Worm (Caenorhabditis elegans) whole organism, L1 larva: Measurements from ENCODE around the gene sre-12.
A peak's percentile ranks its signal among the peaks of the same experiment; 100 is the strongest.

Source experiments
- C04F5.9 ChIP-seq: sonication (generic microtip); optimal IDR thresholded peaks from 2 replicates; lab custom pipeline; 2016; ENCODE audit warnings: missing genetic modification characterization, missing compliant biosample characterization
- F16B12.6 ChIP-seq: fragments of 150-350 bp; optimal IDR thresholded peaks from 2 replicates; lab custom pipeline; 2014; ENCODE audit warnings: missing biosample characterization, missing genetic modification characterization
- ceh-8 ChIP-seq: fragments of 200-800 bp; sonication (Bioruptor generic); optimal IDR thresholded peaks from 2 replicates; lab custom pipeline; 2018; ENCODE audit warnings: mild to moderate bottlenecking, missing genetic modification characterization, moderate library complexity, missing compliant biosample characterization
- ceh-82 ChIP-seq, 3 experiments: fragments of 150-350 bp in 1 of 3; sonication (generic microtip) in 2 of 3; optimal IDR thresholded peaks; 2 replicates each; lab custom pipeline; 2014 to 2017; ENCODE audit warnings: missing biosample characterization in 3 of 3, missing genetic modification characterization in 3 of 3
- ceh-88 ChIP-seq: fragments of 200-800 bp; sonication (Bioruptor generic); IDR thresholded peaks from 2 replicates; pipeline ENCODE4 v1.3.6; 2022; ENCODE audit warnings: missing genetic modification characterization, missing compliant biosample characterization
- ceh-90 ChIP-seq: sonication (generic microtip); optimal IDR thresholded peaks from 2 replicates; lab custom pipeline; 2016; ENCODE audit warnings: missing genetic modification characterization, missing compliant biosample characterization
- dsc-1 ChIP-seq: sonication (generic microtip); optimal IDR thresholded peaks from 2 replicates; lab custom pipeline; 2016; ENCODE audit warnings: mild to moderate bottlenecking, missing genetic modification characterization, missing compliant biosample characterization
- efl-1 ChIP-seq, 4 experiments: fragments of 150-350 bp; optimal IDR thresholded peaks in 3 of 4; peaks in 1 of 4; 1 replicate in 1 of 4; 2 replicates in 3 of 4; lab custom pipeline; 2014; ENCODE audit warnings: missing biosample characterization in 2 of 4, missing genetic modification characterization in 2 of 4, missing genetic modification reagents in 2 of 4
- elt-3 ChIP-seq, 6 experiments: fragments of 150-350 bp in 1 of 6; sonication (generic microtip); optimal IDR thresholded peaks; 2 replicates each; lab custom pipeline; 2017 to 2018; ENCODE audit warnings: missing biosample characterization in 6 of 6, missing genetic modification characterization in 6 of 6, inconsistent platforms in 1 of 6
- ets-5 ChIP-seq: fragments of 200-800 bp; sonication (Bioruptor generic); IDR thresholded peaks from 2 replicates; pipeline ENCODE4 v1.3.6; 2022; ENCODE audit warnings: missing genetic modification characterization, missing compliant biosample characterization
- fkh-10 ChIP-seq: sonication (generic microtip); optimal IDR thresholded peaks from 2 replicates; lab custom pipeline; 2017; ENCODE audit warnings: missing biosample characterization, missing genetic modification reagents, missing genetic modification characterization
- hlh-17 ChIP-seq: fragments of 200-800 bp; sonication (Bioruptor generic); optimal IDR thresholded peaks from 2 replicates; lab custom pipeline; 2018; ENCODE audit warnings: missing genetic modification characterization, mild to moderate bottlenecking, missing compliant biosample characterization, moderate library complexity, borderline replicate concordance
- hlh-4 ChIP-seq: sonication (generic microtip); optimal IDR thresholded peaks from 2 replicates; lab custom pipeline; 2016; ENCODE audit warnings: mild to moderate bottlenecking, missing genetic modification characterization, missing compliant biosample characterization
- lin-15B ChIP-seq: fragments of 150-350 bp; sonication (generic microtip); optimal IDR thresholded peaks from 3 replicates; lab custom pipeline; 2014; ENCODE audit warnings: missing biosample characterization, missing genetic modification characterization
- lsy-2 ChIP-seq, 2 experiments: fragments of 150-350 bp; optimal IDR thresholded peaks; 2 replicates each; lab custom pipeline; 2014; ENCODE audit warnings: missing biosample characterization in 2 of 2, missing genetic modification characterization in 2 of 2
- mdl-1 ChIP-seq, 2 experiments: fragments of 150-350 bp; optimal IDR thresholded peaks; 2 replicates each; lab custom pipeline; 2014 to 2017; ENCODE audit warnings: missing biosample characterization in 2 of 2, missing genetic modification characterization in 2 of 2, inconsistent platforms in 1 of 2
- nhr-11 ChIP-seq: fragments of 150-350 bp; optimal IDR thresholded peaks from 2 replicates; lab custom pipeline; 2014; ENCODE audit warnings: missing biosample characterization, missing genetic modification characterization
- nhr-20 ChIP-seq: sonication (generic microtip); optimal IDR thresholded peaks from 2 replicates; lab custom pipeline; 2016; ENCODE audit warnings: mild to moderate bottlenecking, missing genetic modification characterization, missing compliant biosample characterization
- nhr-237 ChIP-seq: fragments of 150-350 bp; optimal IDR thresholded peaks from 2 replicates; lab custom pipeline; 2014; ENCODE audit warnings: missing biosample characterization, missing genetic modification characterization
- nhr-28 ChIP-seq: fragments of 150-350 bp; optimal IDR thresholded peaks from 2 replicates; lab custom pipeline; 2014; ENCODE audit warnings: missing biosample characterization, missing genetic modification characterization
- nhr-47 ChIP-seq: sonication (generic microtip); optimal IDR thresholded peaks from 2 replicates; lab custom pipeline; 2016; ENCODE audit warnings: mild to moderate bottlenecking, missing genetic modification characterization, moderate library complexity, missing compliant biosample characterization
- nhr-71 ChIP-seq: sonication (generic microtip); optimal IDR thresholded peaks from 2 replicates; lab custom pipeline; 2016; ENCODE audit warnings: mild to moderate bottlenecking, missing genetic modification characterization, moderate library complexity, missing compliant biosample characterization
- nhr-77 ChIP-seq: fragments of 150-350 bp; optimal IDR thresholded peaks from 2 replicates; lab custom pipeline; 2014; ENCODE audit warnings: missing biosample characterization, missing genetic modification characterization
- nhr-84 ChIP-seq: sonication (generic microtip); optimal IDR thresholded peaks from 2 replicates; lab custom pipeline; 2017; ENCODE audit warnings: missing biosample characterization, missing genetic modification characterization
- pag-3 ChIP-seq: sonication (generic microtip); optimal IDR thresholded peaks from 2 replicates; lab custom pipeline; 2017; ENCODE audit warnings: missing genetic modification characterization, mild to moderate bottlenecking, missing compliant biosample characterization, antibody characterized with exemption, borderline replicate concordance; ENCODE audit not compliant: insufficient read depth
- pax-3 ChIP-seq: fragments of 200-800 bp; sonication (Bioruptor generic); optimal IDR thresholded peaks from 2 replicates; lab custom pipeline; 2018; ENCODE audit warnings: mild to moderate bottlenecking, missing genetic modification characterization, moderate library complexity, missing compliant biosample characterization
- pqm-1 ChIP-seq: sonication (generic microtip); optimal IDR thresholded peaks from 3 replicates; lab custom pipeline; 2017; ENCODE audit warnings: missing biosample characterization, missing genetic modification characterization
- snpc-4 ChIP-seq: fragments of 150-350 bp; optimal IDR thresholded peaks from 2 replicates; lab custom pipeline; 2014; ENCODE audit warnings: missing biosample characterization, missing genetic modification characterization
- sox-4 ChIP-seq: sonication (generic microtip); optimal IDR thresholded peaks from 2 replicates; lab custom pipeline; 2016; ENCODE audit warnings: missing genetic modification characterization, missing compliant biosample characterization
- sptf-1 ChIP-seq: fragments of 150-350 bp; optimal IDR thresholded peaks from 2 replicates; lab custom pipeline; 2014; ENCODE audit warnings: missing biosample characterization, missing genetic modification characterization
- tbx-2 ChIP-seq: sonication (generic microtip); optimal IDR thresholded peaks from 2 replicates; lab custom pipeline; 2016; ENCODE audit warnings: missing genetic modification characterization, missing compliant biosample characterization
- unc-62 ChIP-seq: fragments of 150-350 bp; optimal IDR thresholded peaks from 2 replicates; lab custom pipeline; 2014; ENCODE audit warnings: missing biosample characterization, missing genetic modification reagents, missing genetic modification characterization
- xbp-1 ChIP-seq: sonication (generic microtip); optimal IDR thresholded peaks from 2 replicates; lab custom pipeline; 2016; ENCODE audit warnings: missing genetic modification characterization, missing compliant biosample characterization
- zip-4 ChIP-seq: fragments of 200-800 bp; sonication (Bioruptor generic); optimal IDR thresholded peaks from 2 replicates; lab custom pipeline; 2018; ENCODE audit warnings: mild to moderate bottlenecking, missing genetic modification characterization, moderate library complexity, missing compliant biosample characterization
- ztf-4 ChIP-seq: fragments of 150-350 bp; optimal IDR thresholded peaks from 2 replicates; lab custom pipeline; 2014; ENCODE audit warnings: missing biosample characterization, missing genetic modification characterization

Gene sre-12

DNA sequence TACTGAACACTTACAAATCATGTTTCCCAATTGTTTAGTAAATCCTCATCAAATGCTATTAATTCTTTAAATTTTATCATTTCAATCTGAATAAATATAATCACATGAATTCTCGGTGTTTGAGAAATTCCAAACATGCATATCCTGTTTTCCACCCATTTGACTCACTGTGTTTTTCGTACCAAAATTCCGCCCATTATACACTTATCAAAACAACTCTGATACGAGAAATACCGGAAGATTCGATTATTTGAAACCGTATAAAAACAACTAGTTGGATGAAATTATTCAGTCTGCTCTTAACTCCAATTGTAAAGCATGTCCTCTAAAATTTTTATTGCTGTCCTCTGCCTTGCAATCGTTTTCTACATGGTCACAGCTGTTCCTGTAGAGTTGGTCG lies 30.7 kb downstream of the sre-12 start, which contains the start of gene Y57E12B.1:
Gene Y57E12B.1 (plus strand): TSS at position 301 of the 400 bp plus-strand sequence.
- no peak for TF ChIP-seq hlh-4 (tag; lab: Kevin White, UChicago)
- no peak for TF ChIP-seq nhr-77 (tag; lab: Kevin White, UChicago)
- TF ChIP-seq snpc-4 (tag; lab: Kevin White, UChicago): no peak
- TF ChIP-seq tbx-2 (tag; lab: Kevin White, UChicago): no peak
- no peak for TF ChIP-seq ceh-90 (tag; lab: Kevin White, UChicago)
- TF ChIP-seq nhr-11: no peak
- TF ChIP-seq lin-15B (tag; lab: Kevin White, UChicago): no peak
- TF ChIP-seq, all 84 proteins: peak for 0

DNA sequence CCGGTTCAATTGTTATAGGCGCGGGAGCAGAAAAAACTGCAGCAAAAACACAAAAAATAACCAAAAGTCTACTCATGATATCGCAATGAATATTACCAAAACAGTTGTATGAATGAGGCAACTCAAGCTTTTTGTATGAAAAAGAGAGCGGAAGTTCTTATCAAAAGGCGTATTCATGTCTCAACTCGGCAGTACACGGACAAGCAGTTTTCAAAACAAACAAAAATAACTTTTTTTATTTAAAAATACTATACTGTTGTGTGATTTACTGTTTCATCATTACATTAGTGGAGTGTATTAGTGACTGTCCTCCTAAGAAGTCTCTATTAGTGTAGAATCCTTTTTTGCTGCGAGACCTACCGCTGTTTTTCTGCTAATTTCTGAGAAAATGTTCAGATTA lies 31.5 kb downstream of the sre-12 start, which contains the start of gene Y57E12B.4:
Gene Y57E12B.4 (minus strand): TSS at position 101 of the 400 bp plus-strand sequence.
- no peak for TF ChIP-seq xbp-1 (tag; lab: Kevin White, UChicago)
- TF ChIP-seq unc-62 (GFP tag; lab: Kevin White, UChicago): no peak
- TF ChIP-seq hlh-17 (GFP tag; lab: Kevin White, UChicago): no peak
- no peak for TF ChIP-seq ceh-88 (GFP tag; lab: Robert Waterston, UW)
- no peak for TF ChIP-seq F16B12.6
- TF ChIP-seq nhr-84 (tag; lab: Kevin White, UChicago): no peak
- no peak for TF ChIP-seq pqm-1 (tag; lab: Kevin White, UChicago)
- no peak for TF ChIP-seq lsy-2 (tag; optimal IDR thresholded peaks at IDR 0.05; lab: Kevin White, UChicago)

DNA sequence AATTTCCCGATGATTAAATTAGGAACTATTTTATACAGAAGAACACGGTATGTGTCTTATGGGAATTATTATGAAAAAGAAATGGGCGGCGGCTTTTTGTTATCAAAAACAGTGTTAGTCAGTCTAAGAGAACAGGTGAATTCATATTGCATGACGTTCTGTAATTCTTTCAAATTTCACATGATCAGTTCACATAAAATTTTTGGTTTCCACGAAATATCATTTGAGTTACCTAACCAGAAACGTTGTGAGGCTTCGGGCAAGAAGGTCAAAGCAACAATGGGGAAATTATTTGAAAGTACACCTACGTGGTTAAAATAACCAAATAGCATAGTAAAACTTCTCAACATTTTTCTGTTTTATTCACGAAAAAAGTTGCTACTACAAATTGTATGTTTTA lies 43.0 kb downstream of the sre-12 start, which contains the start of gene Y57E12B.10:
Gene Y57E12B.10 (minus strand): TSS at position 101 of the 400 bp plus-strand sequence.
- TF ChIP-seq zip-4 (GFP tag; lab: Kevin White, UChicago) (no peak), dsc-1 (tag; lab: Kevin White, UChicago) (no peak), ets-5 (no peak), ztf-4 (tag; lab: Kevin White, UChicago) (no peak), sox-4 (no peak), sptf-1 (no peak), ceh-82 (tag; optimal IDR thresholded peaks at IDR 0.05; lab: Kevin White, UChicago) (no peak), pax-3 (tag; lab: Kevin White, UChicago) (no peak), nhr-28 (tag; lab: Kevin White, UChicago) (no peak), C04F5.9 (no peak), nhr-71 (no peak), mdl-1 (tag; optimal IDR thresholded peaks at IDR 0.05; lab: Kevin White, UChicago) (no peak), nhr-237 (tag; lab: Kevin White, UChicago) (no peak), pag-3 (tag; lab: Kevin White, UChicago) (no peak), hlh-17 (GFP tag; lab: Kevin White, UChicago) (no peak), ceh-90 (tag; lab: Kevin White, UChicago) (no peak), ceh-8 (GFP tag; lab: Kevin White, UChicago) (no peak), nhr-47 (tag; lab: Kevin White, UChicago) (no peak)

DNA sequence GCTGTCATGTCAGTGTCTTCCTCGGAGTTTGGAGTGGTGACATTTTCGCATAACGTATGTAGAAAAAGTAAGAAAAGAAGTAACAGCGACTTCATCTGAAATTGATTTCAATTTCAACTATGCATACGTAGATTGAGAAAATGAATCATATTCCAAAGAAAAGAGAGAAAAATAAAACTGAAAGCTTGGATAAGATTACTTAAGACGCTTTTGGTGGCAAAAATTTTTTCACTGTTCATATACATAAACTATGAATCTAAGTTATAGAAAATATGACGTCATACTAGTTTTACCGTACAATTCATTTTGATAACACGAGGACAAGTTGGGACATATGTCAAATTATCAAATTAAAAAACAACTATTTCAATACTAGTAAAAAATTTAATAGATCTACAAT lies 44.7 kb downstream of the sre-12 start, which contains the start of gene lipl-6:
Gene lipl-6 (minus strand): TSS at position 101 of the 400 bp plus-strand sequence.
- TF ChIP-seq fkh-10 (GFP tag; lab: Kevin White, UChicago): no peak
- TF ChIP-seq nhr-84 (tag; lab: Kevin White, UChicago): no peak
- TF ChIP-seq hlh-4 (tag; lab: Kevin White, UChicago): no peak
- TF ChIP-seq nhr-20 (tag; lab: Kevin White, UChicago): no peak
- TF ChIP-seq efl-1 (optimal IDR thresholded peaks at IDR 0.05; lab: Kevin White, UChicago): no peak
- TF ChIP-seq efl-1 (GFP tag; optimal IDR thresholded peaks at IDR 0.05 in 1 of 2; lab: Kevin White, UChicago): peak in 1 of 2 experiments; percentile 48
- TF ChIP-seq tbx-2 (tag; lab: Kevin White, UChicago): no peak
- TF ChIP-seq nhr-28 (tag; lab: Kevin White, UChicago): no peak
- no peak for TF ChIP-seq elt-3 (tag; optimal IDR thresholded peaks at IDR 0.05; lab: Kevin White, UChicago)
